Fruit fly (Drosophila melanogaster) ovary, adult (tissue): Measurements from ENCODE around the gene CG18765.

Experiments used
- CG17801 ChIP-seq: fragments of 200-800 bp; optimal IDR thresholded peaks from 2 replicates; lab custom pipeline; 2019; ENCODE audit warnings: missing biosample characterization, mild to moderate bottlenecking, missing genetic modification characterization, moderate library complexity; ENCODE audit not compliant: partially characterized antibody

CG18765 gene

dm6 chr3R:11691747-11692146, at the start of gene CG18765:
TSS of gene CG18765 (minus strand) at chr3R:11691799.
- TF ChIP-seq CG17801 (GFP tag; lab: Kevin White, UChicago): no peak

dm6 chr3R:11735337-11735736, 43.7 kb upstream of the CG18765 start, which contains the start of gene CG14721:
TSS of gene CG14721 (plus strand) at chr3R:11735447.
- TF ChIP-seq CG17801 (GFP tag; lab: Kevin White, UChicago): no peak

dm6 chr3R:11721593-11721992, 30.0 kb upstream of the CG18765 start, which contains the start of gene CG12594:
TSS of gene CG12594 (plus strand) at chr3R:11721734.
- TF ChIP-seq CG17801 (GFP tag; lab: Kevin White, UChicago): no peak

dm6 chr3R:11711376-11711775, 19.8 kb upstream of the CG18765 start, which contains the start of gene CG14720:
TSS of gene CG14720 (plus strand) at chr3R:11711676.
- no peak for TF ChIP-seq CG17801 (GFP tag; lab: Kevin White, UChicago)

dm6 chr3R:11703730-11704129, 12.1 kb upstream of the CG18765 start, which contains the start of gene I-t:
TSS of gene I-t (plus strand) at chr3R:11704030.
- TF ChIP-seq CG17801 (GFP tag; lab: Kevin White, UChicago): no peak

dm6 chr3R:11700314-11700713, 8.7 kb upstream of the CG18765 start, which contains the start of gene CG14718:
TSS of gene CG14718 (plus strand) at chr3R:11700614.
- no peak for TF ChIP-seq CG17801 (GFP tag; lab: Kevin White, UChicago)

dm6 chr3R:11696209-11696608, 4.6 kb upstream of the CG18765 start, which contains the start of gene CG14717:
TSS of gene CG14717 (plus strand) at chr3R:11696509.
- no peak for TF ChIP-seq CG17801 (GFP tag; lab: Kevin White, UChicago)

- TF ChIP-seq CG17801 (GFP tag; lab: Kevin White, UChicago): no peak
These were observed 3.0 kb upstream of the CG18765 start, which contains the start of gene Fer3 for dm6 chr3R:11694311-11695305. TSS of gene Fer3 (minus strand) at chr3R:11694311.

dm6 chr3R:11692504-11692903, 905 bp upstream of the CG18765 start:
- TF ChIP-seq CG17801 (GFP tag; lab: Kevin White, UChicago): no peak

dm6 chr3R:11690857-11691471, 635 bp downstream of the CG18765 start:
- TF ChIP-seq CG17801 (GFP tag; lab: Kevin White, UChicago): no peak

dm6 chr3R:11689900-11690299, 1.7 kb downstream of the CG18765 start, which contains the start of gene CG6908:
TSS of gene CG6908 (minus strand) at chr3R:11690051.
- no peak for TF ChIP-seq CG17801 (GFP tag; lab: Kevin White, UChicago)

- peak; percentile 36 for TF ChIP-seq CG17801 (GFP tag; lab: Kevin White, UChicago)
These were observed 3.5 kb downstream of the CG18765 start, which contains the start of gene CG6834 for dm6 chr3R:11688055-11688454. TSS of gene CG6834 (minus strand) at chr3R:11688133.

dm6 chr3R:11684316-11684715, 7.3 kb downstream of the CG18765 start, which contains the start of gene CG6830:
TSS of gene CG6830 (minus strand) at chr3R:11684342.
- TF ChIP-seq CG17801 (GFP tag; lab: Kevin White, UChicago): no peak

dm6 chr3R:11683675-11684074, 7.9 kb downstream of the CG18765 start:
- no peak for TF ChIP-seq CG17801 (GFP tag; lab: Kevin White, UChicago)

dm6 chr3R:11679513-11679912, 12.1 kb downstream of the CG18765 start, which contains the start of the genes Taf12 and Ho:
TSS of gene Taf12 (minus strand) at chr3R:11679690.
TSS of gene Ho (plus strand) at chr3R:11679743.
- peak; percentile 46 for TF ChIP-seq CG17801 (GFP tag; lab: Kevin White, UChicago)
